Fruit fly (Drosophila melanogaster) whole organism, prepupa: Measurements from ENCODE around the gene CG6830.

ENCODE experiments used
- Blimp-1 ChIP-seq: fragments of 200-800 bp; sonication (Bioruptor generic); optimal IDR thresholded peaks from 3 replicates; lab custom pipeline; 2017; ENCODE audit warnings: missing biosample characterization, missing genetic modification characterization, mild to moderate bottlenecking, moderate library complexity, missing genetic modification reagents
- CG10669 ChIP-seq: fragments of 200-800 bp; sonication (Bioruptor generic); optimal IDR thresholded peaks from 3 replicates; lab custom pipeline; 2018; ENCODE audit warnings: missing biosample characterization, mild to moderate bottlenecking, missing genetic modification characterization, moderate library complexity
- CG11294 ChIP-seq: fragments of 200-800 bp; sonication (Bioruptor generic); IDR thresholded peaks from 2 replicates; pipeline ENCODE4 v1.3.6; 2022; ENCODE audit warnings: missing biosample characterization, missing genetic modification characterization
- CG11762 ChIP-seq: fragments of 200-800 bp; sonication (Bioruptor generic); optimal IDR thresholded peaks from 3 replicates; lab custom pipeline; 2016; ENCODE audit warnings: missing biosample characterization, missing genetic modification characterization; ENCODE audit not compliant: insufficient read depth
- CG11902 ChIP-seq: fragments of 200-800 bp; sonication (Bioruptor generic); optimal IDR thresholded peaks from 3 replicates; lab custom pipeline; 2016; ENCODE audit warnings: missing biosample characterization, missing genetic modification characterization
- CG15336 ChIP-seq: fragments of 200-800 bp; sonication (Bioruptor generic); IDR thresholded peaks from 2 replicates; pipeline ENCODE4 v1.3.6; 2022; ENCODE audit warnings: missing biosample characterization, missing genetic modification characterization
- CG1621 ChIP-seq: fragments of 200-800 bp; sonication (Bioruptor generic); optimal IDR thresholded peaks from 3 replicates; lab custom pipeline; 2018; ENCODE audit warnings: missing biosample characterization, mild to moderate bottlenecking, missing genetic modification characterization
- CG3032 ChIP-seq: fragments of 200-800 bp; optimal IDR thresholded peaks from 2 replicates; lab custom pipeline; 2019; ENCODE audit warnings: missing biosample characterization, mild to moderate bottlenecking, missing genetic modification characterization, moderate library complexity
- CG31627 ChIP-seq: fragments of 200-800 bp; sonication (Bioruptor generic); optimal IDR thresholded peaks from 3 replicates; lab custom pipeline; 2016; ENCODE audit warnings: missing biosample characterization, missing genetic modification characterization
- CG32006 ChIP-seq: fragments of 200-800 bp; sonication (Bioruptor generic); optimal IDR thresholded peaks from 3 replicates; lab custom pipeline; 2017; ENCODE audit warnings: missing biosample characterization, mild to moderate bottlenecking, missing genetic modification characterization
- CG34406 ChIP-seq: fragments of 200-800 bp; sonication (Bioruptor generic); optimal IDR thresholded peaks from 3 replicates; lab custom pipeline; 2016; ENCODE audit warnings: missing biosample characterization, missing genetic modification characterization
- CG4318 ChIP-seq: fragments of 200-800 bp; sonication (Bioruptor generic); optimal IDR thresholded peaks from 3 replicates; lab custom pipeline; 2017; ENCODE audit warnings: missing biosample characterization, mild to moderate bottlenecking, missing genetic modification characterization
- CG6163 ChIP-seq: fragments of 200-800 bp; sonication (Bioruptor generic); IDR thresholded peaks from 3 replicates; pipeline ENCODE4 v1.3.6; 2022; ENCODE audit warnings: missing biosample characterization, missing genetic modification characterization
- CG6276 ChIP-seq: fragments of 200-800 bp; sonication (Bioruptor generic); optimal IDR thresholded peaks from 2 replicates; lab custom pipeline; 2017; ENCODE audit warnings: missing biosample characterization, mild to moderate bottlenecking, missing genetic modification characterization
- CG6792 ChIP-seq: fragments of 200-800 bp; sonication (Bioruptor generic); optimal IDR thresholded peaks from 3 replicates; lab custom pipeline; 2016; ENCODE audit warnings: missing biosample characterization, missing genetic modification characterization
- CG6808 ChIP-seq: fragments of 200-800 bp; sonication (Bioruptor generic); optimal IDR thresholded peaks from 3 replicates; lab custom pipeline; 2017; ENCODE audit warnings: missing biosample characterization, missing genetic modification characterization, mild to moderate bottlenecking, moderate library complexity, missing genetic modification reagents
- CG6854 ChIP-seq: fragments of 200-800 bp; sonication (Bioruptor generic); optimal IDR thresholded peaks from 2 replicates; lab custom pipeline; 2017; ENCODE audit warnings: missing biosample characterization, mild to moderate bottlenecking, missing genetic modification characterization
- CG7368 ChIP-seq: fragments of 200-800 bp; sonication (Bioruptor generic); optimal IDR thresholded peaks from 3 replicates; lab custom pipeline; 2016; ENCODE audit warnings: missing biosample characterization, missing genetic modification characterization
- CG8632 ChIP-seq: fragments of 200-800 bp; sonication (Bioruptor generic); optimal IDR thresholded peaks from 3 replicates; lab custom pipeline; 2016; ENCODE audit warnings: missing biosample characterization, missing genetic modification characterization
- CG9139 ChIP-seq: fragments of 200-800 bp; sonication (Bioruptor generic); optimal IDR thresholded peaks from 3 replicates; lab custom pipeline; 2017; ENCODE audit warnings: missing biosample characterization, mild to moderate bottlenecking, missing genetic modification characterization
- Eip78C ChIP-seq: fragments of 200-800 bp; sonication (Bioruptor generic); peaks from one replicate; lab custom pipeline; 2016; ENCODE audit warnings: missing biosample characterization, missing genetic modification characterization
- Eip93F ChIP-seq: fragments of 200-800 bp; sonication (Bioruptor generic); optimal IDR thresholded peaks from 2 replicates; lab custom pipeline; 2016; ENCODE audit warnings: missing biosample characterization, mild to moderate bottlenecking, missing genetic modification characterization
- Ets21C ChIP-seq: fragments of 200-800 bp; sonication (Bioruptor generic); optimal IDR thresholded peaks from 3 replicates; lab custom pipeline; 2016; ENCODE audit warnings: missing biosample characterization, missing genetic modification characterization
- Ets96B ChIP-seq: fragments of 200-800 bp; optimal IDR thresholded peaks from 2 replicates; lab custom pipeline; 2019; ENCODE audit warnings: missing biosample characterization, mild to moderate bottlenecking, missing genetic modification characterization, moderate library complexity
- Gug ChIP-seq: fragments of 200-800 bp; sonication (Bioruptor generic); IDR thresholded peaks from 2 replicates; pipeline ENCODE4 v1.3.6; 2022; ENCODE audit warnings: missing biosample characterization, missing genetic modification characterization
- Hr38 ChIP-seq: sonication (Bioruptor generic); optimal IDR thresholded peaks from 2 replicates; lab custom pipeline; 2016; ENCODE audit warnings: missing biosample characterization, missing genetic modification characterization
- Hr4 ChIP-seq: fragments of 200-800 bp; sonication (Bioruptor generic); optimal IDR thresholded peaks from 3 replicates; lab custom pipeline; 2016; ENCODE audit warnings: missing biosample characterization, missing genetic modification characterization
- Lpt ChIP-seq: fragments of 200-800 bp; sonication (Bioruptor generic); optimal IDR thresholded peaks from 3 replicates; lab custom pipeline; 2016; ENCODE audit warnings: missing biosample characterization, missing genetic modification characterization
- OdsH ChIP-seq: fragments of 200-800 bp; sonication (Bioruptor generic); optimal IDR thresholded peaks from 3 replicates; lab custom pipeline; 2016; ENCODE audit warnings: missing biosample characterization, missing genetic modification characterization
- Smox ChIP-seq: fragments of 200-800 bp; sonication (Bioruptor generic); optimal IDR thresholded peaks from 3 replicates; lab custom pipeline; 2016; ENCODE audit warnings: missing biosample characterization, missing genetic modification characterization
- Sox102F ChIP-seq: fragments of 200-800 bp; sonication (Bioruptor generic); optimal IDR thresholded peaks from 2 replicates; lab custom pipeline; 2016; ENCODE audit warnings: missing biosample characterization, mild to moderate bottlenecking, missing genetic modification characterization
- Sox14 ChIP-seq: fragments of 200-800 bp; sonication (Bioruptor generic); optimal IDR thresholded peaks from 3 replicates; lab custom pipeline; 2016; ENCODE audit warnings: missing biosample characterization, missing genetic modification characterization
- Sox15 ChIP-seq: fragments of 200-800 bp; sonication (Bioruptor generic); optimal IDR thresholded peaks from 3 replicates; lab custom pipeline; 2016; ENCODE audit warnings: missing biosample characterization, missing genetic modification characterization
- achi ChIP-seq: fragments of 200-800 bp; sonication (Bioruptor generic); optimal IDR thresholded peaks from 3 replicates; lab custom pipeline; 2016; ENCODE audit warnings: missing biosample characterization, missing genetic modification characterization
- acj6 ChIP-seq: fragments of 200-800 bp; sonication (Bioruptor generic); optimal IDR thresholded peaks from 3 replicates; lab custom pipeline; 2016; ENCODE audit warnings: missing biosample characterization, missing genetic modification characterization
- cyc ChIP-seq: fragments of 200-800 bp; sonication (Bioruptor generic); optimal IDR thresholded peaks from 3 replicates; lab custom pipeline; 2016; ENCODE audit warnings: missing biosample characterization, missing genetic modification characterization
- dac ChIP-seq: fragments of 200-800 bp; sonication (Bioruptor generic); optimal IDR thresholded peaks from 2 replicates; lab custom pipeline; 2017; ENCODE audit warnings: missing biosample characterization, mild to moderate bottlenecking, missing genetic modification characterization
- dsx ChIP-seq: fragments of 200-800 bp; optimal IDR thresholded peaks from 3 replicates; lab custom pipeline; 2019; ENCODE audit warnings: missing biosample characterization, mild to moderate bottlenecking, missing genetic modification characterization, moderate library complexity; ENCODE audit not compliant: poor library complexity, severe bottlenecking
- eg ChIP-seq: fragments of 200-800 bp; sonication (Bioruptor generic); IDR thresholded peaks from 3 replicates; pipeline ENCODE4 v1.3.6; 2022; ENCODE audit warnings: missing biosample characterization, missing genetic modification characterization
- esn ChIP-seq: fragments of 200-800 bp; sonication (Bioruptor generic); optimal IDR thresholded peaks from 2 replicates; lab custom pipeline; 2016; ENCODE audit warnings: missing biosample characterization, mild to moderate bottlenecking, missing genetic modification characterization, moderate library complexity
- fd85E ChIP-seq: fragments of 200-800 bp; sonication (Bioruptor generic); optimal IDR thresholded peaks from 3 replicates; lab custom pipeline; 2016; ENCODE audit warnings: missing biosample characterization, missing genetic modification characterization
- net ChIP-seq: fragments of 200-800 bp; sonication (Bioruptor generic); optimal IDR thresholded peaks from 3 replicates; lab custom pipeline; 2016; ENCODE audit warnings: missing biosample characterization, missing genetic modification characterization
- pdm3 ChIP-seq: fragments of 200-800 bp; sonication (Bioruptor generic); optimal IDR thresholded peaks from 3 replicates; lab custom pipeline; 2016; ENCODE audit warnings: missing biosample characterization, missing genetic modification characterization
- salr ChIP-seq, 2 experiments: fragments of 200-800 bp; sonication (Bioruptor generic); optimal IDR thresholded peaks; 3 replicates each; lab custom pipeline; 2016 to 2018; ENCODE audit warnings: missing biosample characterization in 2 of 2, missing genetic modification characterization in 2 of 2, mild to moderate bottlenecking in 1 of 2
- spab ChIP-seq: fragments of 200-800 bp; sonication (Bioruptor generic); optimal IDR thresholded peaks from 2 replicates; lab custom pipeline; 2017; ENCODE audit warnings: missing biosample characterization, mild to moderate bottlenecking, missing genetic modification characterization, missing genetic modification reagents
- ss ChIP-seq, 2 experiments: fragments of 200-800 bp; sonication (Bioruptor generic); optimal IDR thresholded peaks; 2 replicates in 1 of 2; 3 replicates in 1 of 2; lab custom pipeline; 2017 to 2018; ENCODE audit warnings: mild to moderate bottlenecking in 2 of 2, missing biosample characterization in 2 of 2, missing genetic modification characterization in 2 of 2, moderate library complexity in 1 of 2
- vri ChIP-seq: fragments of 200-800 bp; sonication (Bioruptor generic); optimal IDR thresholded peaks from 3 replicates; lab custom pipeline; 2016; ENCODE audit warnings: missing biosample characterization, mild to moderate bottlenecking, missing genetic modification characterization

The CG6830 gene

dm6 chr3R:11673955-11674663, 10.0 kb downstream of the CG6830 start, which contains the start of gene CG14715 (continued):
- peak; percentile 64 for TF ChIP-seq Sox14
- TF ChIP-seq ss (GFP tag; optimal IDR thresholded peaks at IDR 0.05; lab: Kevin White, UChicago) = no peak
- TF ChIP-seq CG11294 (GFP tag; lab: Robert Waterston, UW) = no peak; the same call in 1 of the 2 replicates
- no peak for TF ChIP-seq CG11762 (GFP tag; lab: Kevin White, UChicago)
- TF ChIP-seq Sox15 (GFP tag; lab: Kevin White, UChicago) = peak; percentile 6
- TF ChIP-seq CG6854 = no peak
- no peak for TF ChIP-seq CG11902 (GFP tag; lab: Kevin White, UChicago)
- no peak for TF ChIP-seq Hr38 (GFP tag; lab: Kevin White, UChicago)
- no peak for TF ChIP-seq CG8632
- TF ChIP-seq CG6163 (GFP tag; lab: Robert Waterston, UW) = no peak
- TF ChIP-seq CG7368 = no peak
- no peak for TF ChIP-seq dac
- no peak for TF ChIP-seq Gug (GFP tag; lab: Robert Waterston, UW)
- peak; percentile 39 for TF ChIP-seq cyc (GFP tag; lab: Kevin White, UChicago)
- peak; percentile 17 for TF ChIP-seq CG6792
- TF ChIP-seq Eip78C (GFP tag; lab: Kevin White, UChicago) = peak; percentile 65
- no peak for TF ChIP-seq CG6276
- TF ChIP-seq, all 60 proteins: peak for 18

- peak; percentile 85 for TF ChIP-seq Eip78C (GFP tag; lab: Kevin White, UChicago)
- no peak for TF ChIP-seq vri (GFP tag; lab: Kevin White, UChicago)
- no peak for TF ChIP-seq OdsH (GFP tag; lab: Kevin White, UChicago)
- TF ChIP-seq cyc (GFP tag; lab: Kevin White, UChicago) = peak; percentile 37
- no peak for TF ChIP-seq CG6163 (GFP tag; lab: Robert Waterston, UW)
- TF ChIP-seq Gug (GFP tag; lab: Robert Waterston, UW) = no peak
- peak; percentile 36 for TF ChIP-seq acj6 (GFP tag; lab: Kevin White, UChicago)
- TF ChIP-seq CG4318 = no peak
- TF ChIP-seq CG8632 = no peak
- TF ChIP-seq CG31627 (GFP tag; lab: Kevin White, UChicago) = peak; percentile 16
- TF ChIP-seq Eip93F (GFP tag; lab: Kevin White, UChicago) = no peak
- TF ChIP-seq pdm3 (GFP tag; lab: Kevin White, UChicago) = no peak
- peak; percentile 2 for TF ChIP-seq achi (GFP tag; lab: Kevin White, UChicago)
- no peak for TF ChIP-seq CG9139 (GFP tag; lab: Kevin White, UChicago)
- TF ChIP-seq CG11902 (GFP tag; lab: Kevin White, UChicago) = peak; percentile 1
- no peak for TF ChIP-seq Sox102F (GFP tag; lab: Kevin White, UChicago)
- peak; percentile 24 for TF ChIP-seq CG6808 (GFP tag; lab: Kevin White, UChicago)
- TF ChIP-seq CG1621 = no peak
- no peak for TF ChIP-seq fd85E (GFP tag; lab: Kevin White, UChicago)
- peak; percentile 37 for TF ChIP-seq CG10669 (GFP tag; lab: Kevin White, UChicago)
- TF ChIP-seq Lpt (GFP tag; lab: Kevin White, UChicago) = no peak
- TF ChIP-seq salr (GFP tag; optimal IDR thresholded peaks at IDR 0.05; lab: Kevin White, UChicago) = no peak
- TF ChIP-seq Blimp-1 (GFP tag; lab: Kevin White, UChicago) = no peak
- TF ChIP-seq CG6276 = no peak
- peak; percentile 34 for TF ChIP-seq esn (GFP tag; lab: Kevin White, UChicago)
- no peak for TF ChIP-seq CG34406
- no peak for TF ChIP-seq Ets21C (GFP tag; lab: Kevin White, UChicago)
- TF ChIP-seq Hr38 (GFP tag; lab: Kevin White, UChicago) = no peak
- TF ChIP-seq ss (GFP tag; optimal IDR thresholded peaks at IDR 0.05; lab: Kevin White, UChicago) = peak; percentile 35 to 42
- 0 out of 3 replicates have a peak, but pooled peaks have one; percentile 16 for TF ChIP-seq eg (GFP tag; lab: Robert Waterston, UW)
- TF ChIP-seq spab (GFP tag; lab: Kevin White, UChicago) = no peak
- TF ChIP-seq Sox14 = peak; percentile 37
- TF ChIP-seq net (GFP tag; lab: Kevin White, UChicago) = peak; percentile 10
- no peak for TF ChIP-seq CG11762 (GFP tag; lab: Kevin White, UChicago)
- no peak for TF ChIP-seq Smox
- TF ChIP-seq CG15336 (GFP tag; lab: Robert Waterston, UW) = no peak
- peak; percentile 23 for TF ChIP-seq CG32006 (GFP tag; lab: Kevin White, UChicago)
- TF ChIP-seq CG11294 (GFP tag; lab: Robert Waterston, UW) = no peak
- no peak for TF ChIP-seq CG3032
- peak; percentile 8 for TF ChIP-seq dsx (GFP tag; lab: Kevin White, UChicago)
- TF ChIP-seq Hr4 (GFP tag; lab: Kevin White, UChicago) = no peak
- TF ChIP-seq Ets96B (tag; lab: Kevin White, UChicago) = peak; percentile 16
- peak; percentile 36 for TF ChIP-seq CG6792
Observed at dm6 chr3R:11671784-11672183, 12.4 kb downstream of the CG6830 start.
